Worm (Caenorhabditis elegans) whole organism, L4 larva: ENCODE data around the gene bath-1.

ENCODE experiments used
- ZK546.5 ChIP-seq, 2 experiments: sonication (generic microtip); optimal IDR thresholded peaks; 2 replicates each; lab custom pipeline; 2017; ENCODE audit warnings: missing biosample characterization in 2 of 2, missing genetic modification characterization in 2 of 2
- daf-16 ChIP-seq, 3 experiments: sonication (generic microtip); optimal IDR thresholded peaks; 2 replicates each; lab custom pipeline; 2016 to 2017; ENCODE audit warnings: missing genetic modification characterization in 3 of 3, missing genetic modification reagents in 3 of 3, mild to moderate bottlenecking in 2 of 3, missing compliant biosample characterization in 2 of 3, missing biosample characterization in 1 of 3, moderate library complexity in 1 of 3
- dpl-1 ChIP-seq: fragments of 150-350 bp; optimal IDR thresholded peaks from 2 replicates; lab custom pipeline; 2014; ENCODE audit warnings: missing biosample characterization, missing genetic modification reagents, missing genetic modification characterization
- egl-27 ChIP-seq: sonication (generic microtip); optimal IDR thresholded peaks from 3 replicates; lab custom pipeline; 2017; ENCODE audit warnings: missing biosample characterization, missing genetic modification reagents, missing genetic modification characterization
- madf-5 ChIP-seq, 2 experiments: fragments of 200-800 bp; sonication (Bioruptor generic); IDR thresholded peaks; 2 replicates each; pipeline ENCODE4 v1.3.6; 2022; ENCODE audit warnings: missing compliant biosample characterization in 2 of 2, missing genetic modification characterization in 2 of 2
- nhr-11 ChIP-seq: fragments of 150-350 bp; optimal IDR thresholded peaks from 2 replicates; lab custom pipeline; 2014; ENCODE audit warnings: missing biosample characterization, missing genetic modification characterization
- php-3 ChIP-seq: fragments of 200-800 bp; sonication (Bioruptor generic); IDR thresholded peaks from 2 replicates; pipeline ENCODE4 v1.3.6; 2022; ENCODE audit warnings: missing genetic modification reagents, missing genetic modification characterization, missing compliant biosample characterization
- snpc-4 ChIP-seq: fragments of 150-350 bp; optimal IDR thresholded peaks from 2 replicates; lab custom pipeline; 2014; ENCODE audit warnings: missing biosample characterization, missing genetic modification characterization
- unc-130 ChIP-seq: sonication (generic microtip); optimal IDR thresholded peaks from 2 replicates; lab custom pipeline; 2016; ENCODE audit warnings: missing genetic modification reagents, missing genetic modification characterization, missing compliant biosample characterization
- unc-62 ChIP-seq, 3 experiments: fragments of 150-350 bp in 1 of 3; sonication (generic microtip); optimal IDR thresholded peaks in 2 of 3; peaks in 1 of 3; 1 replicate in 1 of 3; 2 replicates in 2 of 3; lab custom pipeline; 2014 to 2017; ENCODE audit warnings: missing biosample characterization in 3 of 3, missing genetic modification characterization in 3 of 3, missing genetic modification reagents in 3 of 3, missing genotype in 1 of 3
- ztf-11 ChIP-seq: fragments of 150-350 bp; optimal IDR thresholded peaks from 2 replicates; lab custom pipeline; 2014; ENCODE audit warnings: missing biosample characterization, missing genetic modification characterization

DNA sequence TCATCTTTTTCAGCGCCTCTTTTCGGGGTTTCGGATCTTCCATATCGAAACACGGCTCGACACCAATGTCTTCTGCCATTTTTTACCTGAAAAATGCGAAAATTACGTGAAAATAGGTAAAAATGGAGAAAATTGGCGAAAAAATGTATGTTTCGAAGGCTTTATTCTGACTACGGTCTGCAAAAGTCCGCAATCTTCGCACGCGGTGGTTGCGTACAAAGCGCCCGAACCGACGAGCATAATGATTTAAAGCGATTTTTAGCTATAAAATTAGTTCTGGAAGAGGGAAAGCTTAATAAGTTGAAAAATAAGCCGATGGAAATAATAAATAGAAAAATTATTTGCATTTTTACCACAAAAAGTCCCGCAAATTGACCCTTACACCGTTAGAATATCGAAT is 30.4 kb upstream of the bath-1 start, which contains the start of gene F07E5.5:
- no peak for TF ChIP-seq madf-5 (GFP tag; IDR thresholded peaks at IDR 0.05; lab: Robert Waterston, UW)
- peak; percentile 69 for TF ChIP-seq nhr-11 (tag; lab: Kevin White, UChicago)
- TF ChIP-seq snpc-4 (tag; lab: Kevin White, UChicago) = no peak
- no peak for TF ChIP-seq ZK546.5 (tag; optimal IDR thresholded peaks at IDR 0.05; lab: Kevin White, UChicago)
- no peak for TF ChIP-seq php-3 (GFP tag; lab: Robert Waterston, UW)
- TF ChIP-seq unc-130 = no peak
- no peak for TF ChIP-seq egl-27 (tag; lab: Kevin White, UChicago)
- TF ChIP-seq dpl-1 (GFP tag; lab: Kevin White, UChicago) = peak; percentile 64
- no peak for TF ChIP-seq unc-62 (GFP tag; optimal IDR thresholded peaks at IDR 0.05 in 1 of 2; lab: Kevin White, UChicago)
- TF ChIP-seq unc-62 (tag; optimal IDR thresholded peaks at IDR 0.05; lab: Kevin White, UChicago) = no peak
- TF ChIP-seq daf-16 (GFP tag; optimal IDR thresholded peaks at IDR 0.05; lab: Kevin White, UChicago) = no peak
- TF ChIP-seq daf-16 (tag; optimal IDR thresholded peaks at IDR 0.05; lab: Kevin White, UChicago) = no peak
- no peak for TF ChIP-seq ztf-11 (tag; lab: Kevin White, UChicago)
